Fruit fly (Drosophila melanogaster): Measurements from ENCODE around the gene CG9500.

CG9500 gene

DNA sequence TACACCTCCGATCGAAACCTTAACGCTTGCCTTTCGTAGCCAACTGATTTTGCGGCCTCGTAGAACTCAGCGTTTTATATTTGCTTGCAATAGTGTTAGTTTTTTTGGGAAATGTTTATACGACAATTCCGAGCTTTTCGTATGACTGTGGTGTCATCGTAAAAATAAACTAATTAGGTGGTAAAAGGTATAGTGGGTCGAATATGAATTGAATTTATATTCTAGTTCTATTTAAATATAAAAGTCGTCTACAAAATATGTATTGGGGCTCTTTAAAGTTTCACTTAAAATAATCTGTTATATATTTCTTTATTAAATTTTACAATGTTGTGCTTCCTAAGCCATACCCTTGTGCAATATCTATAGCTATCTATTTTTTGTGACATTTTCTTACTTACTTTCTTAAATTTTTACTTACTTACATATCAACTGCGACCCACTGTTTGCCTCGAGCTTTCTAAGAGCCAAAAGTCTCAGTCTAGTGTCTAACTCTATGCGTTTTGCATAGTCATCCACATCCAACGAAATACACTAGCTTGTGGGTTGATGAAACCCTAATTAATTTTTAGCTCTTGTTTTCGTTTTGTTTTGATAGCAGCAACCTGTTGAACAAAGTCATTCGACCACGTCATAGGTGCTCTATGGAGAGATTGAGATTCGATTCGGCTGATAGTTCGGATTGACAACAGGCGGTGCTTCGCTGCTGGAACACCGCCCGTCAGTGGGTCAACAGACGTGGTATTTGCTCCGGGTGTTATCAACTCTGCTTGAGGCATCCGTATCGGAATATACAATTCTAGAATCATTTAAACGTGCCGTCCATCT lies 6.9 kb downstream of the CG9500 start, which contains the start of gene CG9498 (continued):
- TF ChIP-seq CG18011 (GFP tag; optimal IDR thresholded peaks at IDR 0.05) = peak; percentile 54
- no peak for TF ChIP-seq cad (GFP tag; optimal IDR thresholded peaks at IDR 0.05)
- no peak for TF ChIP-seq CG4360 (GFP tag; IDR thresholded peaks at IDR 0.05)
- no peak for TF ChIP-seq Hsf (GFP tag; optimal IDR thresholded peaks at IDR 0.05)
- TF ChIP-seq CG7963 (GFP tag; IDR thresholded peaks at IDR 0.05; ENCODE audit: partially characterized antibody) = no peak
- TF ChIP-seq CG9932 (GFP tag; IDR thresholded peaks at IDR 0.05) = peak; percentile 91
- no peak for TF ChIP-seq Dip2 (GFP tag; IDR thresholded peaks at IDR 0.05)
- no peak for TF ChIP-seq CG1024 (GFP tag; IDR thresholded peaks at IDR 0.05)
- peak; percentile 73 for TF ChIP-seq bcd (GFP tag; optimal IDR thresholded peaks at IDR 0.05)
- peak; percentile 67 for TF ChIP-seq lilli (GFP tag; optimal IDR thresholded peaks at IDR 0.05)
- peak; percentile 63; the same call in 2 of the 3 replicates for TF ChIP-seq H15 (GFP tag; IDR thresholded peaks at IDR 0.05)
- peak; percentile 66 for TF ChIP-seq Abd-B (GFP tag; optimal IDR thresholded peaks at IDR 0.05)
- peak; percentile 92 for TF ChIP-seq CG13894 (tag; optimal IDR thresholded peaks at IDR 0.05)
- TF ChIP-seq ro (GFP tag; IDR thresholded peaks at IDR 0.05) = no peak
- peak; percentile 78 for TF ChIP-seq wdn (GFP tag; IDR thresholded peaks at IDR 0.05)
- TF ChIP-seq dm (GFP tag; optimal IDR thresholded peaks at IDR 0.05) = no peak
- peak; percentile 50 for TF ChIP-seq CG3995 (GFP tag; optimal IDR thresholded peaks at IDR 0.05)
- TF ChIP-seq BtbVII (GFP tag; optimal IDR thresholded peaks at IDR 0.05) = peak; percentile 92
- peak; percentile 72 for TF ChIP-seq CG9437 (GFP tag; optimal IDR thresholded peaks at IDR 0.05)
- peak; percentile 15; the same call in 1 of the 3 replicates for TF ChIP-seq ci (GFP tag; IDR thresholded peaks at IDR 0.05)
- peak; percentile 78 for TF ChIP-seq CG4328 (GFP tag; optimal IDR thresholded peaks at IDR 0.05)
- TF ChIP-seq CG7839 (tag; optimal IDR thresholded peaks at IDR 0.05) = peak; percentile 93
- no peak for TF ChIP-seq CG43689 (GFP tag; IDR thresholded peaks at IDR 0.05)
- peak; percentile 55 for TF ChIP-seq CG16815 (GFP tag; optimal IDR thresholded peaks at IDR 0.05)
- peak; percentile 69 for TF ChIP-seq CG10543 (GFP tag; optimal IDR thresholded peaks at IDR 0.05)
- TF ChIP-seq CG17829 (tag; optimal IDR thresholded peaks at IDR 0.05) = peak; percentile 82
- TF ChIP-seq Side (GFP tag; optimal IDR thresholded peaks at IDR 0.05) = no peak
- TF ChIP-seq CG17328 (GFP tag; IDR thresholded peaks at IDR 0.05) = peak; percentile 50
- TF ChIP-seq CG8944 (GFP tag; optimal IDR thresholded peaks at IDR 0.05) = no peak
- no peak for TF ChIP-seq Hey (tag; optimal IDR thresholded peaks at IDR 0.05)
- TF ChIP-seq CG7556 (GFP tag; optimal IDR thresholded peaks at IDR 0.05) = peak; percentile 90
- TF ChIP-seq BEAF-32 (GFP tag; optimal IDR thresholded peaks at IDR 0.05) = no peak
- TF ChIP-seq CG5245 (GFP tag; optimal IDR thresholded peaks at IDR 0.05) = no peak
- TF ChIP-seq ac (GFP tag; optimal IDR thresholded peaks at IDR 0.05) = no peak
- TF ChIP-seq CG13296 (GFP tag; optimal IDR thresholded peaks at IDR 0.05) = peak; percentile 92
- no peak for TF ChIP-seq gsb-n (tag; optimal IDR thresholded peaks at IDR 0.05)
- TF ChIP-seq dan (GFP tag; IDR thresholded peaks at IDR 0.05) = no peak
- TF ChIP-seq YL-1 (GFP tag; optimal IDR thresholded peaks at IDR 0.05) = peak; percentile 18
- peak; percentile 48 for TF ChIP-seq CG10654 (GFP tag; optimal IDR thresholded peaks at IDR 0.05)
- TF ChIP-seq CG31388 (GFP tag; optimal IDR thresholded peaks at IDR 0.05) = peak; percentile 9
- TF ChIP-seq tgo (GFP tag; IDR thresholded peaks at IDR 0.05) = peak; percentile 70; the same call in 2 of the 3 replicates
- TF ChIP-seq slbo (GFP tag; IDR thresholded peaks at IDR 0.05) = peak; percentile 86
- TF ChIP-seq CG15269 (tag; optimal IDR thresholded peaks at IDR 0.05) = peak; percentile 88
- TF ChIP-seq phol (tag; optimal IDR thresholded peaks at IDR 0.05) = peak; percentile 80
- TF ChIP-seq yki (optimal IDR thresholded peaks at IDR 0.05) = no peak
- TF ChIP-seq Gug (GFP tag; IDR thresholded peaks at IDR 0.05) = peak; percentile 44; the same call in 1 of the 4 replicates
- no peak for TF ChIP-seq Dfd (GFP tag; optimal IDR thresholded peaks at IDR 0.05)
- no peak for TF ChIP-seq Atf3 (GFP tag; optimal IDR thresholded peaks at IDR 0.05)
- no peak for TF ChIP-seq Ets65A (GFP tag)
- no peak for TF ChIP-seq CG11456 (GFP tag; IDR thresholded peaks at IDR 0.05)

All from whole organism, embryonic.